Fruit fly (Drosophila melanogaster) whole organism, adult: ENCODE measurements around the gene CG31928.

ENCODE experiments used
- CG11617 ChIP-seq: fragments of 200-800 bp; sonication (Bioruptor generic); optimal IDR thresholded peaks from 2 replicates; lab custom pipeline; 2017; ENCODE audit warnings: mild to moderate bottlenecking, missing biosample characterization, missing genetic modification reagents, missing genetic modification characterization
- CG12768 ChIP-seq: fragments of 200-800 bp; sonication (Bioruptor generic); optimal IDR thresholded peaks from 2 replicates; lab custom pipeline; 2017; ENCODE audit warnings: missing biosample characterization, missing genetic modification characterization, mild to moderate bottlenecking, moderate library complexity, missing genetic modification reagents
- CG14711 ChIP-seq: fragments of 200-800 bp; sonication (Bioruptor generic); optimal IDR thresholded peaks from 2 replicates; lab custom pipeline; 2018; ENCODE audit warnings: missing biosample characterization, mild to moderate bottlenecking, missing genetic modification characterization, moderate library complexity
- CG1620 ChIP-seq: fragments of 200-800 bp; sonication (Bioruptor generic); optimal IDR thresholded peaks from 2 replicates; lab custom pipeline; 2016; ENCODE audit warnings: missing biosample characterization, missing genetic modification characterization
- CG33017 ChIP-seq: fragments of 200-800 bp; sonication (Bioruptor generic); optimal IDR thresholded peaks from 2 replicates; lab custom pipeline; 2018; ENCODE audit warnings: missing biosample characterization, mild to moderate bottlenecking, missing genetic modification characterization, moderate library complexity
- CG5204 ChIP-seq: fragments of 200-800 bp; sonication (Bioruptor generic); optimal IDR thresholded peaks from 2 replicates; lab custom pipeline; 2016; ENCODE audit warnings: missing biosample characterization, missing genetic modification characterization
- CG7045 ChIP-seq: fragments of 200-800 bp; sonication (Bioruptor generic); optimal IDR thresholded peaks from 2 replicates; lab custom pipeline; 2017; ENCODE audit warnings: missing biosample characterization, mild to moderate bottlenecking, missing genetic modification characterization
- CG7101 ChIP-seq: fragments of 200-800 bp; sonication (Bioruptor generic); optimal IDR thresholded peaks from 2 replicates; lab custom pipeline; 2018; ENCODE audit warnings: missing biosample characterization, mild to moderate bottlenecking, missing genetic modification characterization, moderate library complexity
- Clk ChIP-seq: fragments of 200-800 bp; sonication (Bioruptor generic); optimal IDR thresholded peaks from 2 replicates; lab custom pipeline; 2017; ENCODE audit warnings: missing biosample characterization, missing genetic modification characterization
- Crg-1 ChIP-seq: fragments of 200-800 bp; sonication (Bioruptor generic); optimal IDR thresholded peaks from 2 replicates; lab custom pipeline; 2016; ENCODE audit warnings: missing biosample characterization, missing genetic modification characterization
- Hr96 ChIP-seq: fragments of 200-800 bp; sonication (Bioruptor generic); optimal IDR thresholded peaks from 2 replicates; lab custom pipeline; 2016; ENCODE audit warnings: missing biosample characterization, missing genetic modification characterization
- Mnt ChIP-seq: fragments of 200-800 bp; sonication (Bioruptor generic); optimal IDR thresholded peaks from 2 replicates; lab custom pipeline; 2016; ENCODE audit warnings: missing biosample characterization, mild to moderate bottlenecking, missing genetic modification characterization
- bab1 ChIP-seq: fragments of 200-800 bp; sonication (Bioruptor generic); optimal IDR thresholded peaks from 3 replicates; lab custom pipeline; 2019; ENCODE audit warnings: missing biosample characterization, mild to moderate bottlenecking, missing genetic modification characterization, moderate library complexity
- cic ChIP-seq: fragments of 200-800 bp; sonication (Bioruptor generic); optimal IDR thresholded peaks from 2 replicates; lab custom pipeline; 2017; ENCODE audit warnings: missing biosample characterization, mild to moderate bottlenecking, missing genetic modification characterization, moderate library complexity
- cnc ChIP-seq, 2 experiments: fragments of >200 bp; optimal IDR thresholded peaks; 2 replicates each; lab custom pipeline; 2017
- kay ChIP-seq: fragments of 200-800 bp; sonication (Bioruptor generic); peaks from one replicate; lab custom pipeline; 2016; ENCODE audit warnings: missing biosample characterization, missing genetic modification characterization, borderline replicate concordance
- ovo ChIP-seq: fragments of 200-800 bp; sonication (Bioruptor generic); optimal IDR thresholded peaks from 2 replicates; lab custom pipeline; 2016; ENCODE audit warnings: missing biosample characterization, missing genetic modification characterization
- pad ChIP-seq: fragments of 200-800 bp; sonication (Bioruptor generic); optimal IDR thresholded peaks from 3 replicates; lab custom pipeline; 2017; ENCODE audit warnings: missing biosample characterization, missing genetic modification characterization, mild to moderate bottlenecking, moderate library complexity, missing genetic modification reagents
- tj ChIP-seq: fragments of 200-800 bp; sonication (Bioruptor generic); optimal IDR thresholded peaks from 3 replicates; lab custom pipeline; 2017; ENCODE audit warnings: missing biosample characterization, mild to moderate bottlenecking, missing genetic modification characterization, moderate library complexity
- toe ChIP-seq: fragments of 200-800 bp; sonication (Bioruptor generic); optimal IDR thresholded peaks from 2 replicates; lab custom pipeline; 2016; ENCODE audit warnings: missing biosample characterization, missing genetic modification characterization

Gene CG31928

DNA sequence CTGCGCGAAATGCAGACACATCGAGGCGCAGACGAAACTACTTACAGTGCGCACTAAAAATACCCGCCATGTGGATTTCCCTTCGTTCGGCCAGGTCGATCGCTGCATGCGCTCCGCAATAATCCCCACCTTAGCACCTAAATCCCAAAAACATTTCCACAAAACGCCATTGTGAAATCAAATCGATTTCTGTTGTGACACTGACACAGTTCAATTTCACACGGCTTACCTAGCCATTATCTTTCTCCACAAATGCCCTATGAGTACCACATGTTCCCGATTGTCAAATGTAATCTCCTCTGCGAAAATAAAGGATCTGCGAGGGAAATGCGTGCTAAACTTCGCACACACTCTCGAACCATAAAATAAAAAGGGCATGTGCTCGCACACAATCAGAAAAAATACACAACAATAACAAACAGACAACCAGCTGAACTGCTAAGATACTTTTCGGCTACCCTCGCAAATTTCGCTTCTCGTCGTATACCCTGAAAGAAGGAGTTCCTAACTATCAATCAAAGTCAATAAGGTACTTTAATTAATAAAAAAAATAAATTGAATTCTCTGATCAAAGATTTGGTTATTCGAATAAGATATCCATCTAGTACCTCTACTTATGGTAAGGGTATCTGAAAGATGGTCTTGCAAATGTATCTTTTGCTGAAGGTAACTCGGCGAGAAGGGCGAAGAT lies 6.0 kb upstream of the CG31928 start:
- no peak for TF ChIP-seq cnc (optimal IDR thresholded peaks at IDR 0.05; lab: Kevin White, UChicago)
- TF ChIP-seq Mnt (GFP tag; lab: Kevin White, UChicago), result no peak
- no peak for TF ChIP-seq CG7101 (tag; lab: Kevin White, UChicago)
- TF ChIP-seq bab1, result no peak
- no peak for TF ChIP-seq CG11617 (GFP tag; lab: Kevin White, UChicago)
- no peak for TF ChIP-seq toe
- no peak for TF ChIP-seq tj
- TF ChIP-seq CG1620 (GFP tag; lab: Kevin White, UChicago), result no peak
- no peak for TF ChIP-seq CG7045
- TF ChIP-seq CG33017 (tag; lab: Kevin White, UChicago), result no peak
- TF ChIP-seq CG5204 (GFP tag; lab: Kevin White, UChicago), result no peak
- TF ChIP-seq pad, result no peak
- TF ChIP-seq Clk (GFP tag; lab: Kevin White, UChicago), result no peak
- TF ChIP-seq ovo (GFP tag; lab: Kevin White, UChicago), result no peak
- TF ChIP-seq cic, result no peak
- no peak for TF ChIP-seq kay (GFP tag; lab: Kevin White, UChicago)
- no peak for TF ChIP-seq CG12768 (GFP tag; lab: Kevin White, UChicago)
- TF ChIP-seq Hr96, result no peak
- no peak for TF ChIP-seq CG14711

DNA sequence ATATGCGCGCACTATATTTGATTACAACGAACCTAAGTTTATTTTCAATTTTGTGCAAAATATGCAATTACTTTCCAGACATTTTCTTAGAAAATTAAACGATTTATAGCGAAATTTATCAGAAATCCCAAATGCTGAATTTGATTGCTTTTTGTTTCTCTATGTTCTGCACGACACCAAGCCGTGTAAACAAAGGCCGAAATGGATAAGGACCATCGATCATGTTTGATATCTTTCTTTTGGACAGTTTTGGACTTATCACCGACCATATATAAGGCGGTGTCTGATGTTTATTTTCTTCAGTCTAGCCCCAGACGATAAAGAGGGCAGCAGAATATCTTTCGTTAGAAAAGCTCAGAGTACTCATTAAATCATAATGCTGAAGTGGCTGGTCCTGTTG lies 1.7 kb downstream of the CG31928 start, which contains the start of gene CG33128:
TSS of gene CG33128 (plus strand) at position 301 of the 400 bp plus-strand sequence.
- TF ChIP-seq kay (GFP tag; lab: Kevin White, UChicago) (no peak), CG14711 (no peak), toe (no peak), Hr96 (no peak), Mnt (GFP tag; lab: Kevin White, UChicago) (no peak), bab1 (no peak), CG11617 (GFP tag; lab: Kevin White, UChicago) (no peak), CG7045 (no peak), cnc (optimal IDR thresholded peaks at IDR 0.05; lab: Kevin White, UChicago) (no peak), Clk (GFP tag; lab: Kevin White, UChicago) (no peak), CG5204 (GFP tag; lab: Kevin White, UChicago) (no peak), cic (no peak), pad (no peak), CG33017 (tag; lab: Kevin White, UChicago) (no peak)

DNA sequence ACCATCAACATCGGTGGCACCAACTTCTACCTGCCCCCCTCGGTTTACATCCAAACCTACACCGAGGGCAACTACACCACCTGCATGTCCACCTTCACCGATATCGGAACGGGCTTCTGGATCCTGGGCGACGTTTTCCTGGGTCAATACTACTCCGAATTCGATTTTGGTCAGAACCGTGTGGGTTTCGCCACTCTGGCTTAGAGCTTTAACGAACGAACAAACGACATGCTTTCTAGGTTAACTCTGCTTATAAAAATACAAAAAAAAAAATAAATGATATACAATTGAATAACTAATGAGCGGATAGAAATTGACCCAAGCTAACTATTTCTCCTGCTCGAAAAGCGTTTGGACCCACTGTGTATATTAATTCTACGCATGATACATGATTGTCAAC lies 3.1 kb downstream of the CG31928 start, which contains the start of gene CG31926:
TSS of gene CG31926 (plus strand) at position 301 of the 400 bp plus-strand sequence.
- TF ChIP-seq CG11617 (GFP tag; lab: Kevin White, UChicago), result no peak
- no peak for TF ChIP-seq ovo (GFP tag; lab: Kevin White, UChicago)
- TF ChIP-seq cnc (optimal IDR thresholded peaks at IDR 0.05; lab: Kevin White, UChicago), result no peak
- no peak for TF ChIP-seq cic
- TF ChIP-seq kay (GFP tag; lab: Kevin White, UChicago), result no peak
- no peak for TF ChIP-seq Clk (GFP tag; lab: Kevin White, UChicago)
- TF ChIP-seq bab1, result no peak
- no peak for TF ChIP-seq Crg-1 (GFP tag; lab: Kevin White, UChicago)
- TF ChIP-seq Hr96, result no peak
- TF ChIP-seq CG12768 (GFP tag; lab: Kevin White, UChicago), result no peak
- no peak for TF ChIP-seq CG7101 (tag; lab: Kevin White, UChicago)

DNA sequence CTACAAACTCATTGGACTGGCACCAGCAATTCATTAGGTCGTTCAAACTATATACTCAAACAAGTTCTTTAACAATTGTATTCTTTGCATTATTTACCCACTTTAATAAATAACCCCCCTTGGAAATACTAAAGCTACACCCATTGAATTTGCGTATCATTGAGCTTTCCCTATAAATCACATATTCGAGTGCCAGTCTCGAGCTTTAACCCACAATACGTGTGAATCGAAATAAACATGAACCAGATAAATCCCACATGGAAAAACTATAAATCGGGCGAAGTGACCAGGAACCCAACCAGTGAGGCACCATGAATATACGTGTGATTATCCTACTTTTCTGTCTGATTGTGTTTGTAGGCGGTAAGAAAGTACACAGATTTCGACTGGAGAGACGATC lies 4.8 kb downstream of the CG31928 start, which contains the start of gene CG31661:
TSS of gene CG31661 (plus strand) at position 301 of the 400 bp plus-strand sequence.
- no peak for TF ChIP-seq CG12768 (GFP tag; lab: Kevin White, UChicago)
- TF ChIP-seq Mnt (GFP tag; lab: Kevin White, UChicago), result no peak
- no peak for TF ChIP-seq CG7045
- no peak for TF ChIP-seq CG1620 (GFP tag; lab: Kevin White, UChicago)
- no peak for TF ChIP-seq Hr96
- TF ChIP-seq tj, result no peak
- TF ChIP-seq ovo (GFP tag; lab: Kevin White, UChicago), result no peak
- no peak for TF ChIP-seq CG5204 (GFP tag; lab: Kevin White, UChicago)
- no peak for TF ChIP-seq Crg-1 (GFP tag; lab: Kevin White, UChicago)
- no peak for TF ChIP-seq CG7101 (tag; lab: Kevin White, UChicago)
- no peak for TF ChIP-seq kay (GFP tag; lab: Kevin White, UChicago)

DNA sequence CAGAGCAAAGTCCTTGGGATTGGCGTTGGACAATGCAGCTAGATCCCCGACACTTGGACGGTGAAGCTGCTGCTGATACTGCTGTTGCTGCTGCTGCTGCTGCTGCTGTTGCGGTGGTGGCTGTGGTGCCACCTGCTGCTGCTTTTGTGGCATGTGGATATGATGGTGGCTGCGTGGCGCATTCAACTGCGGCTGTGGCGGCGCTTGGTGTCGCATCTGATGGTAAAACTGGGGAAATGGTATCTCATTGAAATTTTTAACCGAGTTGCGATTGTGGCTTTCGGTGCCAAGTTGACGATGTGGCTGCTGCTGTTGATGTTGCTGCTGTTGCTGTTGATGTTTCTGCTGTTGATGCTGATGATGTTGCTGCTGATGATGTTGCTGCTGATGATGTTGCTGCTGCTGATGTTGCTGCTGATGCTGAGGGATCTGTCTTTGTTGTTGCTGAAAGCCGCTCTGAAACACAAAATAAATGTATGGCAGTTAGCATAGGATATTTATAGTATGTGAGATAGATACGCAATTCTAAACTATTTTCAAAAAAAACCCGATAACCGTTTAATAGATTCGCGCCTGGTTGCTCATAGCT lies 7.0 kb downstream of the CG31928 start:
- TF ChIP-seq CG12768 (GFP tag; lab: Kevin White, UChicago) (no peak), pad (no peak), cic (no peak), Clk (GFP tag; lab: Kevin White, UChicago) (no peak), bab1 (no peak), CG7101 (tag; lab: Kevin White, UChicago) (no peak), CG11617 (GFP tag; lab: Kevin White, UChicago) (no peak), CG14711 (no peak), CG33017 (tag; lab: Kevin White, UChicago) (no peak), CG5204 (GFP tag; lab: Kevin White, UChicago) (no peak), CG7045 (no peak), CG1620 (GFP tag; lab: Kevin White, UChicago) (no peak), kay (GFP tag; lab: Kevin White, UChicago) (no peak), Crg-1 (GFP tag; lab: Kevin White, UChicago) (no peak), ovo (GFP tag; lab: Kevin White, UChicago) (no peak), toe (no peak), tj (no peak)

DNA sequence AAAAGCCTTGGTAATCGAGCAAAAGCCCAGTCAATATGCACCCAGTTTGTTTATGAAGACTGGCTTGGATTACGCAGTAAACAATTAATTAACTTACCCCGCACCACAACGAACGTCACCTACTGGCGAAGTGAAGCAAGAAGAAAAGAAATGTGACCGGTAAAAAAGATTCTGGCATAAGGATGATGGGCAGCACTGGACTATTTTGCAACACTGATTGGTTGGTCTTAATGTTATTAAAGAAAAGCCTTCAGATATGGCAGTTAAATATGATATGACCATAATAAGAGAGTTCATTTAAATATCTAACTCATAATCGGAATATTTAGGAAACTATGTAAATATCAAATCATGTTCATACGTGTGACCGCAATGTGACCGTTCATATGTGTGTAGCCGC lies 8.2 kb downstream of the CG31928 start, which contains the start of gene CG18131:
TSS of gene CG18131 (minus strand) at position 297 of the 400 bp plus-strand sequence.
- no peak for TF ChIP-seq CG14711
- TF ChIP-seq CG5204 (GFP tag; lab: Kevin White, UChicago), result no peak
- TF ChIP-seq kay (GFP tag; lab: Kevin White, UChicago), result no peak
- TF ChIP-seq ovo (GFP tag; lab: Kevin White, UChicago), result no peak
- no peak for TF ChIP-seq toe
- TF ChIP-seq Clk (GFP tag; lab: Kevin White, UChicago), result no peak
